Fruit fly (Drosophila melanogaster): Measurements from ENCODE around the gene CG18557.

Gene CG18557

dm6 chr2L:2855773-2856615 lies 10.5 kb upstream of the CG18557 start, which contains the start of the genes CG3104 and RpS21 (continued):
- peak; percentile 78 for TF ChIP-seq lz (GFP tag; optimal IDR thresholded peaks at IDR 0.05)
- TF ChIP-seq CG1621 (tag; optimal IDR thresholded peaks at IDR 0.05) = peak; percentile 51
- peak; percentile 84 for TF ChIP-seq cyc (GFP tag; optimal IDR thresholded peaks at IDR 0.05)
- peak; percentile 72 for TF ChIP-seq CG6854 (GFP tag; optimal IDR thresholded peaks at IDR 0.05)
- peak; percentile 16 for TF ChIP-seq CG9139 (GFP tag; optimal IDR thresholded peaks at IDR 0.05)
- no peak for TF ChIP-seq CG8119 (GFP tag; IDR thresholded peaks at IDR 0.05)
- peak; percentile 48 for TF ChIP-seq CG16779 (tag; optimal IDR thresholded peaks at IDR 0.05)
- TF ChIP-seq acj6 (GFP tag; optimal IDR thresholded peaks at IDR 0.05) = peak; percentile 59
- TF ChIP-seq CG8632 (GFP tag; optimal IDR thresholded peaks at IDR 0.05) = peak; percentile 52
- TF ChIP-seq CG10669 (GFP tag; optimal IDR thresholded peaks at IDR 0.05) = peak; percentile 58

dm6 chr2L:2855204-2855768 lies 9.8 kb upstream of the CG18557 start:
- TF ChIP-seq svp (GFP tag) = peak; percentile 76
- no peak for TF ChIP-seq fd85E (GFP tag; optimal IDR thresholded peaks at IDR 0.05)
- peak; percentile 52; the same call in 2 of the 3 replicates for TF ChIP-seq CG8119 (GFP tag; IDR thresholded peaks at IDR 0.05)
- TF ChIP-seq acj6 (GFP tag; optimal IDR thresholded peaks at IDR 0.05) = peak; percentile 13
- no peak for TF ChIP-seq CG16779 (tag; optimal IDR thresholded peaks at IDR 0.05)
- TF ChIP-seq Sox102F (GFP tag; optimal IDR thresholded peaks at IDR 0.05) = no peak

- TF ChIP-seq CG6792 (GFP tag; optimal IDR thresholded peaks at IDR 0.05) (no peak), CG8119 (GFP tag; IDR thresholded peaks at IDR 0.05) (peak; percentile 64), net (GFP tag; optimal IDR thresholded peaks at IDR 0.05) (no peak), ss (GFP tag; optimal IDR thresholded peaks at IDR 0.05) (no peak), CG9139 (GFP tag; optimal IDR thresholded peaks at IDR 0.05) (no peak), Eip93F (GFP tag; optimal IDR thresholded peaks at IDR 0.05) (no peak), CG15336 (GFP tag; IDR thresholded peaks at IDR 0.05) (peak; percentile 69), dsx (GFP tag; optimal IDR thresholded peaks at IDR 0.05; ENCODE audit: poor library complexity, severe bottlenecking) (no peak), Eip75B (GFP tag; optimal IDR thresholded peaks at IDR 0.05) (no peak), CG11762 (GFP tag; optimal IDR thresholded peaks at IDR 0.05; ENCODE audit: insufficient read depth) (no peak), esn (GFP tag; optimal IDR thresholded peaks at IDR 0.05) (no peak), CG6854 (GFP tag; optimal IDR thresholded peaks at IDR 0.05) (no peak), CG32006 (GFP tag; optimal IDR thresholded peaks at IDR 0.05) (peak; percentile 62), Eip78C (GFP tag) (peak; percentile 64), Hr4 (GFP tag; optimal IDR thresholded peaks at IDR 0.05) (peak; percentile 27), Sox14 (GFP tag; optimal IDR thresholded peaks at IDR 0.05) (no peak), CG16779 (tag; optimal IDR thresholded peaks at IDR 0.05) (no peak), Sox102F (GFP tag; optimal IDR thresholded peaks at IDR 0.05) (no peak), dac (GFP tag; optimal IDR thresholded peaks at IDR 0.05) (no peak), topi (GFP tag; optimal IDR thresholded peaks at IDR 0.05) (no peak), CG1621 (tag; optimal IDR thresholded peaks at IDR 0.05) (no peak), CG4318 (GFP tag; optimal IDR thresholded peaks at IDR 0.05) (no peak), CG10669 (GFP tag; optimal IDR thresholded peaks at IDR 0.05) (no peak), OdsH (GFP tag; optimal IDR thresholded peaks at IDR 0.05) (no peak), CG6276 (GFP tag; optimal IDR thresholded peaks at IDR 0.05) (peak; percentile 24), achi (GFP tag; optimal IDR thresholded peaks at IDR 0.05) (peak; percentile 6), acj6 (GFP tag; optimal IDR thresholded peaks at IDR 0.05) (peak; percentile 19), fd59A (GFP tag; optimal IDR thresholded peaks at IDR 0.05) (no peak), svp (GFP tag) (no peak), Hr39 (GFP tag; optimal IDR thresholded peaks at IDR 0.05) (no peak), Sox15 (GFP tag; optimal IDR thresholded peaks at IDR 0.05) (no peak)
These were observed 6.1 kb upstream of the CG18557 start for dm6 chr2L:2851589-2851988.
